Worm (Caenorhabditis elegans) whole organism, young adult: Measurements from ENCODE around the gene F48E3.6.

Experiments used
- B0035.1 ChIP-seq: sonication (generic microtip); optimal IDR thresholded peaks from 2 replicates; lab custom pipeline; 2016; ENCODE audit warnings: missing genetic modification characterization, mild to moderate bottlenecking, missing compliant biosample characterization, missing genotype, missing genetic modification reagents
- B0336.3 ChIP-seq: fragments of 200-800 bp; sonication (Bioruptor generic); IDR thresholded peaks from 2 replicates; pipeline ENCODE4 v1.3.6; 2022; ENCODE audit warnings: missing genetic modification characterization, missing compliant biosample characterization
- F39B2.1 ChIP-seq: fragments of 200-800 bp; sonication (Bioruptor generic); IDR thresholded peaks from 2 replicates; pipeline ENCODE4 v1.3.6; 2022; ENCODE audit warnings: missing genetic modification reagents, missing genetic modification characterization, missing compliant biosample characterization
- dpff-1 ChIP-seq: sonication (generic microtip); optimal IDR thresholded peaks from 2 replicates; lab custom pipeline; 2017; ENCODE audit warnings: mild to moderate bottlenecking, missing genetic modification characterization, missing compliant biosample characterization
- nhr-120 ChIP-seq: fragments of 200-800 bp; sonication (Bioruptor generic); IDR thresholded peaks from 2 replicates; pipeline ENCODE4 v1.3.6; 2022; ENCODE audit warnings: missing genetic modification characterization, missing compliant biosample characterization
- nhr-90 ChIP-seq: sonication (generic microtip); optimal IDR thresholded peaks from 2 replicates; lab custom pipeline; 2016; ENCODE audit warnings: missing genotype, mild to moderate bottlenecking, missing genetic modification characterization, missing compliant biosample characterization
- pbrm-1 ChIP-seq: fragments of 200-800 bp; sonication (Bioruptor generic); IDR thresholded peaks from 2 replicates; pipeline ENCODE4 v1.3.6; 2022; ENCODE audit warnings: missing genetic modification reagents, missing genetic modification characterization, missing compliant biosample characterization
- rcor-1 ChIP-seq: fragments of 200-800 bp; sonication (Bioruptor generic); IDR thresholded peaks from 2 replicates; pipeline ENCODE4 v1.3.6; 2022; ENCODE audit warnings: missing genetic modification reagents, missing genetic modification characterization, missing compliant biosample characterization
- snpc-1.3 ChIP-seq: sonication (generic microtip); optimal IDR thresholded peaks from 2 replicates; lab custom pipeline; 2017; ENCODE audit warnings: missing genetic modification characterization, mild to moderate bottlenecking, missing compliant biosample characterization, antibody characterized with exemption, moderate library complexity, missing genotype, missing genetic modification reagents; ENCODE audit not compliant: insufficient read depth
- snpc-4 ChIP-seq, 5 experiments: fragments of 150-350 bp in 1 of 5; sonication (generic microtip) in 4 of 5; optimal IDR thresholded peaks; 2 replicates each; lab custom pipeline; 2014 to 2018; ENCODE audit warnings: missing genetic modification characterization in 5 of 5, missing biosample characterization in 3 of 5, antibody characterized with exemption in 2 of 5, mild to moderate bottlenecking in 2 of 5, missing compliant biosample characterization in 2 of 5, missing genotype in 2 of 5, moderate library complexity in 2 of 5, missing genetic modification reagents in 1 of 5

DNA sequence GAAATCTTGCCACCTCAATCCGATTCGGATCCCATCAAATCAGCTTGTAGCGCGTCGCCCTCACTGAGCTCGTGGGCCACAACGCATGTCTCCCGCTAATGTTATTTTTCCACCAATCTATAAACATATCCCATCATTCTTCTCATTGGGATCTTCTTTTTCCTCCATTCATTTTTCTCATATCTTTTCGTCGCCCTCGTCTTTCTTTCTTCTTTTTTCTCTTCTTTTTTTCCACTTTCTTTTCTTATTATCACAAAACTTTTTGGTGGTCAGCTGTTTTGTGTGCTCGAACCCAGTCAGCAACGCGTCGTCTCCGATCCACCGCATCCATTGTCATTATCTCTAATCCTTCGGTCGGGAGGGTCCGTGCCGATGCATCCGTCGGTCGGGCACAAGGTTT is 21.1 kb upstream of the F48E3.6 start:
- TF ChIP-seq pbrm-1 = no peak
- no peak for TF ChIP-seq B0035.1 (tag; lab: Kevin White, UChicago)
- no peak for TF ChIP-seq nhr-120 (GFP tag; lab: Robert Waterston, UW)
- no peak for TF ChIP-seq snpc-1.3
- no peak for TF ChIP-seq F39B2.1 (GFP tag; lab: Robert Waterston, UW)
- no peak for TF ChIP-seq nhr-90 (tag; lab: Kevin White, UChicago)
- TF ChIP-seq B0336.3 (GFP tag; lab: Robert Waterston, UW) = no peak
- TF ChIP-seq snpc-4 (GFP tag; optimal IDR thresholded peaks at IDR 0.05; lab: Kevin White, UChicago) = no peak
- no peak for TF ChIP-seq snpc-4 (tag; optimal IDR thresholded peaks at IDR 0.05; lab: Kevin White, UChicago)
- no peak for TF ChIP-seq dpff-1 (tag; lab: Kevin White, UChicago)
- TF ChIP-seq rcor-1 (GFP tag; lab: Robert Waterston, UW) = no peak
